Worm (Caenorhabditis elegans): ENCODE results near the gene pxn-1.
"Not testable (repeated sequence)": the region's sequence is repeated elsewhere in the genome, so short reads cannot be mapped to it uniquely, and the experiment has no call there.

Gene pxn-1

DNA sequence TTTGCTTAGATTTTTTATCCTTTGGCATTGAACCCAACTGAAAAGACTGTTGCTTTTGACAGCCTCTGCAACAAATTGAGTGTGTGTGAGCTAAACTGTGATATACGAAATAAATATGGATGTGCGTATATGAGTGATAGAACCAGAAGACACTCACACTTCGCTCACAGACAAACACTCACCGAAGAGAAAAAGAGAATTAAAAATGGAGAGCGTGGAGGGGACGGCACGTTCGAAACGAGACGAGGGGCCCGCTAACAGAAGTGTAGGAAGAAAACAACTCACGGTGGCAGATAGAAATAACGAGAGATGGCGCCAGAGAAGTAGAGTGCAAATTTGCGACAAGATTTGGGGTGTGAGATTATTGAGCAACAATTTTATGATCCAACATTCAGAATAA is 23.6 kb downstream of the pxn-1 start (continued):
- no peak for TF ChIP-seq nhr-237 (tag; optimal IDR thresholded peaks at IDR 0.05)
- no peak for TF ChIP-seq egl-27 (tag; optimal IDR thresholded peaks at IDR 0.05)
- TF ChIP-seq nhr-77 (tag; optimal IDR thresholded peaks at IDR 0.05) = no peak
- peak; percentile 53 for TF ChIP-seq C34F6.9 (tag; optimal IDR thresholded peaks at IDR 0.05)
- TF ChIP-seq crh-2 (tag; optimal IDR thresholded peaks at IDR 0.05) = peak; percentile 20

DNA sequence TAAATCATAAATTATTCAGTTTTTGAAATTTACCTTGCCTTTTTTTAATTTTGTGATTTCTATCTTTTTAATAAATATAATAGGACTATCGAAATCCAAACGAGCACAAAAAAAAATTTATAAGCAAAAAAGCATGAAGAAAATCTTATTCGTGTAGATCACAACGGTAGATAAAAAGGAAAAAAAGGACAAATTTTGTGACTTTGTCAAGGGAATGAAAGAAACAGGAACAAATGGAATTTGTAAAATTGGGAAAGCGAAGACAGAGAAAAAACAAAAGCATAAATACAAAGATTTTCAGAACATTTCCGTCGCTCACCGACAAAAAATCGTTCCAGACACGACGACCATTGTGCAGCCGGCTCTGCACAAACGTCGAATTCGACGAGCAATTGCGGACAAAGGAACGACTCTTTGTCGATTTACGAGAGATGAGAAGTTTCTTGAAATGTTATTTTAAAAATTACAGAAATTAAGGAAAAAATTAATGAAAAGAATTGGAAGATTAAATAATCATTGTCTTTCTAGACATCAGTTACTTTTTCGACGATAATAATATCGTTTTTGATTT is 24.2 kb downstream of the pxn-1 start, which contains the start of gene F45F2.10:
F45F2.10 (minus strand) TSS at position 51 of the 571 bp plus-strand sequence.
- TF ChIP-seq skn-1 (tag; optimal IDR thresholded peaks at IDR 0.05) (no peak), lin-13 (GFP tag; optimal IDR thresholded peaks at IDR 0.05) (no peak), R02D3.7 (tag; optimal IDR thresholded peaks at IDR 0.05) (peak; percentile 6), aly-2 (tag; optimal IDR thresholded peaks at IDR 0.05) (no peak), nhr-129 (tag; optimal IDR thresholded peaks at IDR 0.05) (peak; percentile 1), mdl-1 (tag; optimal IDR thresholded peaks at IDR 0.05) (no peak), snpc-4 (tag; optimal IDR thresholded peaks at IDR 0.05) (peak; percentile 30)

DNA sequence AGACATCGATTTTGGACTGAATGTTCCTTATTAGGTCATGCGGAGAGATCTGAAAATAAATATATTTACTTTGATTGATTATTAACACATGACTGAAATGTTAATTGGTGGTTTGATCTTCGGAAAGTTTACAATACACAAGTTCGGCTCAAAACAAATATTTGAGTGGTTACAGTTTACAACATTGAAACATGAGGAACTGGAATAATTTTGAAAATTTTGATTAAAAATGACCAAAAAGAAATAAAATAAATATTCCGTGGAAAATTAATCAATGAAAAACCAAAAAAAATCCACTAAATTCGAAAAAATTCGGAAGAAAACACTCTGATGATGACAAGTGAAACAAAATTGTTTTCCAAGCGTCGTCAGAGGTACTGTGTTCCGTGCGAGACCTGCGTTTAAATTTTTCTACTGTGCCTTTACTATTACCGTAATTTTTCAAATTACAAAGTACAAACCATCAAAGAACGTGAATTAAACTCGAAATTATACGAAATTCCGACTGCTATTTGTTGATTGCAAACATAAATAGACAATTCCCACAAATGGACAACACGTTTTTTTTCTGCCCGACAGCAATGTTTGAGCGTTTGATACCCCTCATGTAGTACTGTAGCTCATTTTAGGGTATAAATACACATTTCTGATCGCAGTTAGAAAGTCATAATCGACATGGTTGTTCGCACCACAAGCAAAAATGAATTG is 26.3 kb downstream of the pxn-1 start, which contains the start of the genes F45F2.11 and otpl-7:
F45F2.11 (minus strand) TSS at position 51 of the 708 bp plus-strand sequence.
otpl-7 (plus strand) TSS at position 658 of the 708 bp plus-strand sequence.
- TF ChIP-seq aly-2 (tag; optimal IDR thresholded peaks at IDR 0.05) (no peak), blmp-1 (tag; optimal IDR thresholded peaks at IDR 0.05; ENCODE audit: insufficient read depth) (no peak), nhr-12 (tag; optimal IDR thresholded peaks at IDR 0.05) (no peak), unc-39 (tag; optimal IDR thresholded peaks at IDR 0.05) (no peak), unc-62 (GFP tag; optimal IDR thresholded peaks at IDR 0.05) (no peak), nhr-77 (tag; optimal IDR thresholded peaks at IDR 0.05) (no peak), peb-1 (tag; optimal IDR thresholded peaks at IDR 0.05) (no peak), alr-1 (tag; optimal IDR thresholded peaks at IDR 0.05) (no peak), F13H6.1 (tag; optimal IDR thresholded peaks at IDR 0.05) (no peak)

DNA sequence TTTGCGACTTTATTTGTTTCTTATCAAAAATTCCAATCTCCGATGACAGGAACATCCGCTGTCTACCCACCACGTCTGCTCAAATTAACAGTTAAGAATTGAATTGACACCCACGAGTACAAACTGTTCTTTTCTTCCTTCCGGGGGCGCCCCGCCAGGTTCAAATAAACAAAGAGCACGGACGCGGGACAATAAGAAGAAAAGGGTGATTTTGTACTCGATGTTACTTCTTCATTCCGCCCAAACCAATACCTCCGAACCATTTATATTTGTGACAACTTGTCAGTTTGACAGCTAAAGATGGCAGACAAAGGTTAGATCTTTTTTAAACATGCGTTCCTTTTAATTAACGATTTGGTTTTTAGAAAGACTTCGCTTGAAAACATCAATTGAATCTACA is 31.1 kb downstream of the pxn-1 start, which contains the start of gene otpl-6:
otpl-6 (plus strand) TSS at position 301 of the 400 bp plus-strand sequence.
- TF ChIP-seq F13H6.1 (tag; optimal IDR thresholded peaks at IDR 0.05) (no peak), nhr-23 (tag; optimal IDR thresholded peaks at IDR 0.05) (no peak), lin-39 (tag; optimal IDR thresholded peaks at IDR 0.05) (no peak), aly-2 (tag; optimal IDR thresholded peaks at IDR 0.05) (no peak), nhr-10 (tag; optimal IDR thresholded peaks at IDR 0.05) (no peak), nhr-77 (tag; optimal IDR thresholded peaks at IDR 0.05) (no peak), unc-55 (GFP tag; optimal IDR thresholded peaks at IDR 0.05) (no peak), nhr-6 (tag; optimal IDR thresholded peaks at IDR 0.05) (no peak), ceh-16 (tag; optimal IDR thresholded peaks at IDR 0.05) (no peak), fos-1 (tag; optimal IDR thresholded peaks at IDR 0.05) (no peak), unc-62 (GFP tag; optimal IDR thresholded peaks at IDR 0.05) (no peak)

DNA sequence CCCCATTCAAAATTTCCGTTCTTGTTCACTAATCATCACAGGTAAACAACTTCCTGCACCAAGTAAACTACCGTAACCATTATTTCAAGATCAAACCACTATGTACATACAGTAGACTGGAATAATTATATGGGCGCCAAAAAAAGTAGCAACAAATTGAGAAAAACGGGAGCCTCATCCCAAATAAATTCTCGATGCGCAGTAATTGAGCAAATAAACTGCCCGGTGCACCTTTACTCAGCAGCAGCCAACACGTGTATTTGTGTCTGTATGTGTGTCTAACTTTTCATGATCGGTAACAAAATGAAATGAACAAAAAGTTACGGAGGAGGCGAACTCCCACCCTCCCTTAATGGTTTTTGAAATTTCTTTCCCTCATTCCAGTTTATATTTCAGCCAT is 34.5 kb downstream of the pxn-1 start, which contains the start of gene otpl-5:
otpl-5 (plus strand) TSS at position 301 of the 400 bp plus-strand sequence.
- no peak for TF ChIP-seq sma-3 (GFP tag; optimal IDR thresholded peaks at IDR 0.05)

DNA sequence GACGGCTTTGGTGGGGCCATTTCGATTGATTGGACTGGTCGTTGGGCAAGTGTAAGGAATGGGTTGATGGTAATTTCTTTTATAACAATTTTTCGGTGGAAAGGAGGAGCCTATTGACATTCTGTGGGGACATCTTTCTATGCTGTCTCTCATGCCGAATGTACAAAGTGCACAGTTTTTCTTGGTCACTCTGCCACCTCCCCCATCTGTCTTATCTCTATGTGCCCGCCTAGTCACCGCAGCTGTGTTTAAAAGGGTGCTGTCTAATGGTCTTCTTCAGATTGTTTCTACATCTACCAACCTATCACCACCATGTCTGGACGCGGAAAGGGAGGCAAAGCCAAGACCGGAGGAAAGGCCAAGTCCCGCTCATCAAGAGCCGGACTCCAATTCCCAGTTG is 38.4 kb downstream of the pxn-1 start, which contains the start of the genes his-8 and his-7:
his-8 (minus strand) TSS at position 20 of the 400 bp plus-strand sequence.
his-7 (plus strand) TSS at position 313 of the 400 bp plus-strand sequence.
- TF ChIP-seq gmeb-1, F13H6.1, R02D3.7 (tag; optimal IDR thresholded peaks at IDR 0.05): not testable (repeated sequence)

DNA sequence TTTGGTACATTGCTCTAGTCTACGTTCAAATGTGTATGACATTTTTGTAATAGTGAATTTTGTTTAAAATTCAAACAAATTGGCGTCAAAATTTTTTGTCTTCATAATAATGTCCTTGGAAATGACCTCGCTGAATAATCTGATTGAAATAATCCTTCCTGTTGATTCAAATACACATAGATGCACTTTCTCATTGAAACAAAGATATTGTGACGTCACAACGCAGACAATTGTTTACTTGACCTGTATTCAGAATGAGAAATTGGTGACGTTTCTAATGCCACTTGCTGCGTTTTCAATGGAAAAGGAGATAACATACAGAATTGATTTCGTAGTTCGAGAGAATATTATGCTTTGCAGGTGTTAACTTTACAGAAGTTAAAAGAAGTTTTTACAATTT is 39.2 kb downstream of the pxn-1 start:
- no peak for TF ChIP-seq ztf-4 (tag; optimal IDR thresholded peaks at IDR 0.05)
- TF ChIP-seq unc-55 (GFP tag; optimal IDR thresholded peaks at IDR 0.05) = no peak
- no peak for TF ChIP-seq dmd-4 (tag; optimal IDR thresholded peaks at IDR 0.05)

All from whole organism, L2 larva.